Worm (Caenorhabditis elegans): ENCODE results near the gene ZK632.11.

ce11 chrIII:9860201-9860780 lies 32.6 kb downstream of the ZK632.11 start, which contains the start of gene twk-48:
- TF ChIP-seq eyg-1 (tag; optimal IDR thresholded peaks at IDR 0.05) (no peak), gmeb-2 (tag; optimal IDR thresholded peaks at IDR 0.05) (no peak), T23F11.4 (GFP tag; optimal IDR thresholded peaks at IDR 0.05) (no peak), pag-3 (tag; optimal IDR thresholded peaks at IDR 0.05; ENCODE audit: borderline replicate concordance) (no peak), K02D7.2 (tag; optimal IDR thresholded peaks at IDR 0.05) (no peak)
